Worm (Caenorhabditis elegans) whole organism, midembryonic: ENCODE measurements around the gene egl-13.

Experiments used
- T22C8.4 ChIP-seq: fragments of 200-800 bp; sonication (Bioruptor generic); IDR thresholded peaks from 2 replicates; pipeline ENCODE4 v1.3.6; 2022; ENCODE audit warnings: missing genetic modification characterization, missing compliant biosample characterization
- cog-1 ChIP-seq: sonication (generic microtip); optimal IDR thresholded peaks from 2 replicates; lab custom pipeline; 2016; ENCODE audit warnings: missing genetic modification characterization, missing compliant biosample characterization
- flt-1 ChIP-seq: fragments of 200-800 bp; sonication (Bioruptor generic); IDR thresholded peaks from 2 replicates; pipeline ENCODE4 v1.3.6; 2022; ENCODE audit warnings: missing genetic modification characterization, missing compliant biosample characterization
- klf-2 ChIP-seq: fragments of 200-800 bp; sonication (Bioruptor generic); conservative IDR thresholded peaks from 2 replicates; pipeline ENCODE4 v1.3.6; 2022; ENCODE audit warnings: missing genetic modification reagents, missing genetic modification characterization, missing compliant biosample characterization
- med-1 ChIP-seq: sonication (generic microtip); optimal IDR thresholded peaks from 2 replicates; lab custom pipeline; 2017; ENCODE audit warnings: missing genetic modification characterization, mild to moderate bottlenecking, missing compliant biosample characterization, antibody characterized with exemption, missing genetic modification reagents; ENCODE audit not compliant: insufficient read depth
- ref-1 ChIP-seq: fragments of 200-800 bp; sonication (Bioruptor generic); conservative IDR thresholded peaks from 2 replicates; pipeline ENCODE4 v1.3.6; 2022; ENCODE audit warnings: missing genetic modification reagents, missing genetic modification characterization, missing compliant biosample characterization
- tab-1 ChIP-seq: fragments of 200-800 bp; sonication (Bioruptor generic); IDR thresholded peaks from 2 replicates; pipeline ENCODE4 v1.3.6; 2022; ENCODE audit warnings: missing genetic modification characterization, missing compliant biosample characterization
- ztf-23 ChIP-seq: fragments of 200-800 bp; sonication (Bioruptor generic); IDR thresholded peaks from 2 replicates; pipeline ENCODE4 v1.3.6; 2022; ENCODE audit warnings: missing genetic modification reagents, missing genetic modification characterization, missing compliant biosample characterization
- ztf-29 ChIP-seq: fragments of 200-800 bp; sonication (Bioruptor generic); IDR thresholded peaks from 2 replicates; pipeline ENCODE4 v1.3.6; 2022; ENCODE audit warnings: missing genetic modification reagents, missing genetic modification characterization, missing compliant biosample characterization

The egl-13 gene

DNA sequence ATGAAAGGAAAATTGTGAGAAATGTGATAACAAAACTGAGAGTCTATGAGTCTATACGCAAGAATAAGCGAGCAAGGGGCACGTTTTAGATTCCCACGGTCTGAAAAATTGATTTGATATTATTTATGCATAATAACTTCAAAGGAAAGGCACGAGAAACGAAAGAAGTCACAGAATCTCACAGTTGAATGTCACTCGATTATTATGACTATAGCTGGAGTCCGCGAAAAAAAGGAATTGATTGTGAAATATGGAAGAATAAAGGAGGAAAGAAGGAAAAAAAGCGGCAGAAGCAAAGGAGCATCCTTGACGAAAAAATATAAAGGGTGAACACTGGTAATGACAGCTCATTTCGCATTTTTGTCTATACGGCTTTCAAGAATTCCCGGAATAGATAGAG lies 47.0 kb downstream of the egl-13 start, which contains the start of gene cat-1:
Gene cat-1 (minus strand): TSS at position 101 of the 400 bp plus-strand sequence.
- TF ChIP-seq tab-1 (no peak), cog-1 (no peak), ref-1 (no peak), ztf-29 (no peak), flt-1 (no peak), klf-2 (GFP tag; lab: Robert Waterston, UW) (no peak), med-1 (no peak), T22C8.4 (GFP tag; lab: Robert Waterston, UW) (no peak), ztf-23 (GFP tag; lab: Robert Waterston, UW) (no peak)

DNA sequence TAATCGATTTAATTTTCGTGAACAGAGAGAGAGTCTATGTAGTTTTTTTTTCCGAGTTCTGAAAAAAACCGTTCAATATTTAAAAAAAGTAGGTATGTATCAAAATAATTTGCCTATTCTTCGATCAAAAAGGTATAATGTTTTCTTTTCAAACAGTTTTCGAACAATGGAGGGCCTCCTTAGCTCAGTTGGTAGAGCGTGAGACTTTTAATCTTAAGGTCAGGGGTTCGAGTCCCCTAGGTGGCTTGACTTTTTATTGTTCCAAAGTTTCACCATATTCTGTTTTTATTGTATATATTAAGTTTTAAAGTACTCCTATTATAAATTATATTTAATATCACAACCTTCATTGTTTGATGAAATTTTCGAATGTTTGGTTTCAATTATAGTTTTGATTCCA lies 49.8 kb downstream of the egl-13 start:
- TF ChIP-seq flt-1 (peak; percentile 40; the same call in 1 of the 2 replicates), ztf-29 (no peak), cog-1 (no peak), tab-1 (no peak; the same call in 1 of the 2 replicates), ztf-23 (GFP tag; lab: Robert Waterston, UW) (peak; percentile 38; the same call in 1 of the 2 replicates), T22C8.4 (GFP tag; lab: Robert Waterston, UW) (no peak), klf-2 (GFP tag; lab: Robert Waterston, UW) (no peak), ref-1 (no peak; the same call in 1 of the 2 replicates), med-1 (no peak)

DNA sequence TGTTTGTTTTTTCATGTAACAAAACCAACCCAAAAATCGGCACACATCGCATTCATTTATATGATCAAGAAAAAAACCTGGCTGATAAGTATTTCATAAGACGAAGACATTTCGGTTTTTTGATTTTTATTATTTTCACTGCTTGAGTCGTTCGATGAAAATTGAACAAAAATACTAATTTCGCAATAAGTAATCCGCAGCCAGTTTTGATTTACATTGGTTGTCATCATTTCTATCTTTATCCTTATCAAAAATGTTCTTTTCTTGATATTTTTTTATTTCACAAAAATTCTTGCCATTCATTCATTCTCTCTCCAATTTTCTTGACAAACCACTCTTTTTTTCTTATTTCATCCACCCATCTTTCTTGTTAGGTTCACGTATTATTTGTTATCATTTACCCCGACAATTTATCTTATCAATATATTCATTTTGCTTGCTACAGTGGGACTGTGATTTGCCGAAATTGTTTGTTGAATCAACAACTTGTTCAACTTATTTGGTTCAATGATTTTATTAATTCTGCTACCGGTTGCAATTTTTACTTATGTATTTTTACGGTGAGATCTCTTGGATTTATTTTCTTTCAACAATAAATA lies 50.5 kb downstream of the egl-13 start, which contains the start of gene cyp-43A1:
Gene cyp-43A1 (plus strand): TSS at position 446 of the 599 bp plus-strand sequence.
- TF ChIP-seq flt-1 (no peak), ref-1 (no peak), tab-1 (no peak), ztf-23 (GFP tag; lab: Robert Waterston, UW) (no peak), T22C8.4 (GFP tag; lab: Robert Waterston, UW) (no peak), cog-1 (no peak), med-1 (no peak), ztf-29 (no peak), klf-2 (GFP tag; lab: Robert Waterston, UW) (no peak)

DNA sequence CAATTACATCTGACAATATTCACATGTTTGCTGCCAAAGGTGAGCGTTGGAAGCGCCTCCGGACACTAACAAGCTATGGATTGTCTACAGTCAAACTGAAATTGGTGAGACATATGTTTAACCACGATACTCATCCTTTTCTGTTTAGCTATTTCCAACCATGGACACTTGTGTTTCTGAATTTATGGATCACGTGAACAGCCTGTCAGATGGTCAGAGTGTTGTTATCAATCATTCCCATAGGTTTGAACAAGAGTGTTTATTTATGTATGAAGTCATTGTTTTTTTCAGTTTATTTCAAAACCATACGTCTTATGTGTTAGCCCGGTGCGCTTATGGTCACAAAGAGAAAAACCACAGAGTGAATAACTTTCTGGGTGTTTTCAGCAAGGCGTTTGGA lies 51.7 kb downstream of the egl-13 start:
- TF ChIP-seq klf-2 (GFP tag; lab: Robert Waterston, UW) (no peak), T22C8.4 (GFP tag; lab: Robert Waterston, UW) (no peak), ref-1 (no peak), ztf-23 (GFP tag; lab: Robert Waterston, UW) (no peak), flt-1 (no peak), tab-1 (no peak), cog-1 (no peak), ztf-29 (no peak), med-1 (no peak)

DNA sequence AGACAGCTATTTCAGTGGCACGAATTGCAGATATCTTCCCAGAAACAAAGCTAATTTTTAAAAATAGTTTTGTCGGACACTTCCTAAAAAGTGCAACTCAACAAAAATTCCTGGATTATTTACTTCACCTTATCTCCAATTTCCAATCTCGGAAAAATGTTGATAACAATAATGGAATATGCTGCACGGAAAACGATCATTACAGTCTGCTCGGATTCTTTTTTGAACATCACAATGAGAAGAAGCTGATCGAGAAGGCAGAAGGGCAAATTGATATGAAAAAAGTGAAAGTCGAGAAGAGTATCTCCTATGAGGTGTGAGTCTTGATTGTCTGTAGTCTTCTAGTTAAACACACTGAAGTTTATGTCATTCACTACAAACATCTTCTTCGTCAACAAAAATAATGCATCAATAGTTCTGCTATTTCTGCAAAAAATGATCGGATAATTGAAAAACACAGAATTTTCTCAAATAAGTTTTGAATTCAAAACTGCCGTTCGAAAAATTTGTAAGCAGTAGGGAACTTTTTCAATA lies 52.3 kb downstream of the egl-13 start:
- no peak for TF ChIP-seq ztf-29
- no peak for TF ChIP-seq ref-1
- no peak for TF ChIP-seq klf-2 (GFP tag; lab: Robert Waterston, UW)
- TF ChIP-seq tab-1, result no peak
- no peak for TF ChIP-seq med-1
- no peak for TF ChIP-seq T22C8.4 (GFP tag; lab: Robert Waterston, UW)
- TF ChIP-seq ztf-23 (GFP tag; lab: Robert Waterston, UW), result no peak

DNA sequence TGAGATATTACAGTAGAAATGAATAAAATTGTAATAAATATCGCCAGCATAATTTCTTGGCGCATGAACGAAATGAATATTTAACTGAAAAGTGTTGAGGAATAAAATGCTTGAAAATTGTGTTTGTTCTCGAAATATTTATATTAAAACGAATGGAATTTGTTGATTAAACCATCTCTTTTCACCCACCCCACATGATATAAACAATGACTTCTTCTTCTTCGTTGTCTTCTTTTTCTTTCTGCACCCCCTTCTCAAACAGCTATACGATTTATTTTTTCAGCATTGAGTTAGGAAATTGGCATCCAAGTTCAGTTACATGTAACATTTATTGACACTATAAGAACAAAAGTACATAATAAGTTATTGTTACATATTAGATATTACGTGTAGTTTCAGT lies 56.5 kb downstream of the egl-13 start, which contains the start of gene C41G11.1:
Gene C41G11.1 (minus strand): TSS at position 101 of the 400 bp plus-strand sequence.
- TF ChIP-seq T22C8.4 (GFP tag; lab: Robert Waterston, UW) (no peak), ref-1 (no peak), ztf-29 (no peak), ztf-23 (GFP tag; lab: Robert Waterston, UW) (no peak), tab-1 (no peak), klf-2 (GFP tag; lab: Robert Waterston, UW) (no peak), flt-1 (no peak), med-1 (no peak), cog-1 (no peak)

DNA sequence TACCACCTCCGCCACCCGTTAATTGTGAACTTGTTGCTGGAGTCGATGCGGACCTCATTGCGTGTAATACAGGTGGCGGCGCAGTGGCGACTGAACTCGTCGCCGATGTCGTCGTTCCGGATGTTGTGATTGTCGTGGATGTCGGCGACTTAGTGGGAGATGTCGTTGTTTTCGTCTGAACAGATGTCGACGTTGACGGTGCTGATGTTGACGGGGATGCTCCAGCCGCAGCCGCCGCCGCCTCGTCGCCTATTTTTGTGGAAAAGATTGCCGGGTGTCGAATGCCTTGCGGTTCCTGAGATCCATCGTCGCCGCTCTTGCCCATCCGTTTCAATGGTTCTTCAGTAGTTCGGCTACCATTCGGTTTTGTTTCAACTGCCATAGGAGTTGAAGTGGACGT lies 57.3 kb downstream of the egl-13 start:
- TF ChIP-seq ztf-29, result no peak
- no peak for TF ChIP-seq med-1
